Fruit fly (Drosophila melanogaster): ENCODE measurements around the gene CG13949.

CG13949 gene

dm6 chr2L:819315-820032 lies 35.7 kb upstream of the CG13949 start, which contains the start of the genes PGAP2 and Clp (continued):
- peak; percentile 80 for TF ChIP-seq esn (GFP tag; optimal IDR thresholded peaks at IDR 0.05)
- no peak for TF ChIP-seq Smox (GFP tag; optimal IDR thresholded peaks at IDR 0.05)
- peak; percentile 74 for TF ChIP-seq CG3032 (tag; optimal IDR thresholded peaks at IDR 0.05)
- peak; percentile 43 for TF ChIP-seq CG11902 (GFP tag; optimal IDR thresholded peaks at IDR 0.05)
- no peak for TF ChIP-seq OdsH (GFP tag; optimal IDR thresholded peaks at IDR 0.05)
- no peak for TF ChIP-seq topi (GFP tag; optimal IDR thresholded peaks at IDR 0.05)
- TF ChIP-seq cyc (GFP tag; optimal IDR thresholded peaks at IDR 0.05), result peak; percentile 64
- peak; percentile 46; the same call in 2 of the 3 replicates for TF ChIP-seq CG8119 (GFP tag; IDR thresholded peaks at IDR 0.05)
- no peak for TF ChIP-seq Eip75B (GFP tag; optimal IDR thresholded peaks at IDR 0.05)
- peak; percentile 50 for TF ChIP-seq Gug (GFP tag; IDR thresholded peaks at IDR 0.05)

dm6 chr2L:821242-821985 lies 33.7 kb upstream of the CG13949 start, which contains the start of gene CG3662:
Gene CG3662, plus strand, starts transcription at chr2L:821289.
- TF ChIP-seq CG8632 (GFP tag; optimal IDR thresholded peaks at IDR 0.05) (no peak), Eip78C (GFP tag) (peak; percentile 49), fkh (GFP tag; optimal IDR thresholded peaks at IDR 0.05) (peak; percentile 47), CG8119 (GFP tag; IDR thresholded peaks at IDR 0.05) (0 out of 3 replicates have a peak, but pooled peaks have one; percentile 22), svp (GFP tag) (peak; percentile 67), Sox14 (GFP tag; optimal IDR thresholded peaks at IDR 0.05) (peak; percentile 1)

dm6 chr2L:821986-822711 lies 33.0 kb upstream of the CG13949 start:
- TF ChIP-seq CG15336 (GFP tag; IDR thresholded peaks at IDR 0.05), result peak; percentile 14; the same call in 1 of the 2 replicates
- peak; percentile 73 for TF ChIP-seq Eip78C (GFP tag)
- TF ChIP-seq CG8119 (GFP tag; IDR thresholded peaks at IDR 0.05), result 0 out of 3 replicates have a peak, but pooled peaks have one; percentile 4
- peak; percentile 78 for TF ChIP-seq svp (GFP tag)
- no peak for TF ChIP-seq net (GFP tag; optimal IDR thresholded peaks at IDR 0.05)

- TF ChIP-seq Blimp-1 (GFP tag; optimal IDR thresholded peaks at IDR 0.05), result no peak
- peak; percentile 38 for TF ChIP-seq topi (GFP tag; optimal IDR thresholded peaks at IDR 0.05)
- TF ChIP-seq CG8119 (GFP tag; IDR thresholded peaks at IDR 0.05), result peak; percentile 30; the same call in 1 of the 3 replicates
- peak; percentile 59; the same call in 1 of the 3 replicates for TF ChIP-seq CG6163 (GFP tag; IDR thresholded peaks at IDR 0.05)
- TF ChIP-seq vri (GFP tag; optimal IDR thresholded peaks at IDR 0.05), result peak; percentile 70
- peak; percentile 12 for TF ChIP-seq Lpt (GFP tag; optimal IDR thresholded peaks at IDR 0.05)
- peak; percentile 6 for TF ChIP-seq CG6792 (GFP tag; optimal IDR thresholded peaks at IDR 0.05)
- peak; percentile 33 for TF ChIP-seq cyc (GFP tag; optimal IDR thresholded peaks at IDR 0.05)
- TF ChIP-seq eg (GFP tag; IDR thresholded peaks at IDR 0.05), result peak; percentile 34; the same call in 1 of the 3 replicates
- no peak for TF ChIP-seq CG11294 (GFP tag; IDR thresholded peaks at IDR 0.05)
- TF ChIP-seq CG8632 (GFP tag; optimal IDR thresholded peaks at IDR 0.05), result no peak
- no peak for TF ChIP-seq CG8319 (GFP tag; optimal IDR thresholded peaks at IDR 0.05)
- peak; percentile 41 for TF ChIP-seq CG31627 (GFP tag; optimal IDR thresholded peaks at IDR 0.05)
- no peak for TF ChIP-seq CG6276 (GFP tag; optimal IDR thresholded peaks at IDR 0.05)
- no peak for TF ChIP-seq net (GFP tag; optimal IDR thresholded peaks at IDR 0.05)
- peak; percentile 32 for TF ChIP-seq CG16779 (tag; optimal IDR thresholded peaks at IDR 0.05)
- no peak for TF ChIP-seq acj6 (GFP tag; optimal IDR thresholded peaks at IDR 0.05)
- TF ChIP-seq lz (GFP tag; optimal IDR thresholded peaks at IDR 0.05), result peak; percentile 29
- TF ChIP-seq Smox (GFP tag; optimal IDR thresholded peaks at IDR 0.05), result no peak
- TF ChIP-seq fd59A (GFP tag; optimal IDR thresholded peaks at IDR 0.05), result no peak
- TF ChIP-seq dac (GFP tag; optimal IDR thresholded peaks at IDR 0.05), result no peak
- no peak for TF ChIP-seq Sox102F (GFP tag; optimal IDR thresholded peaks at IDR 0.05)
- no peak for TF ChIP-seq Gug (GFP tag; IDR thresholded peaks at IDR 0.05)
- TF ChIP-seq CG7368 (GFP tag; optimal IDR thresholded peaks at IDR 0.05), result no peak
- no peak for TF ChIP-seq CG4318 (GFP tag; optimal IDR thresholded peaks at IDR 0.05)
- peak; percentile 32 for TF ChIP-seq CG3919 (GFP tag; optimal IDR thresholded peaks at IDR 0.05)
- TF ChIP-seq salr (GFP tag; optimal IDR thresholded peaks at IDR 0.05), result no peak
- TF ChIP-seq OdsH (GFP tag; optimal IDR thresholded peaks at IDR 0.05), result no peak
- TF ChIP-seq CG9139 (GFP tag; optimal IDR thresholded peaks at IDR 0.05), result no peak
- TF ChIP-seq Hr39 (GFP tag; optimal IDR thresholded peaks at IDR 0.05), result no peak
- peak; percentile 13 for TF ChIP-seq achi (GFP tag; optimal IDR thresholded peaks at IDR 0.05)
- peak; percentile 59 for TF ChIP-seq Eip75B (GFP tag; optimal IDR thresholded peaks at IDR 0.05)
- TF ChIP-seq fkh (GFP tag; optimal IDR thresholded peaks at IDR 0.05), result peak; percentile 66
Observed at dm6 chr2L:825768-826263, 29.3 kb upstream of the CG13949 start, which contains the start of the genes CG3862 and dock. Gene CG3862, minus strand, starts transcription at chr2L:825861. Gene dock, plus strand, starts transcription at chr2L:825969.

All from whole organism, prepupa.